Fruit fly (Drosophila melanogaster) whole organism, embryonic: ENCODE results near the gene Arl6IP1.

Source experiments
- ATbp ChIP-seq: fragments of 200-800 bp; sonication (Bioruptor generic); optimal IDR thresholded peaks from 2 replicates; lab custom pipeline; 2017; ENCODE audit warnings: missing biosample characterization, mild to moderate bottlenecking, missing genetic modification characterization, missing genetic modification reagents
- CG1024 ChIP-seq: fragments of 200-800 bp; sonication (Bioruptor generic); IDR thresholded peaks from 2 replicates; pipeline ENCODE4 v1.3.6; 2022; ENCODE audit warnings: missing biosample characterization, missing genetic modification characterization
- CG10274 ChIP-seq: fragments of 200-800 bp; sonication (Bioruptor generic); optimal IDR thresholded peaks from 3 replicates; lab custom pipeline; 2017; ENCODE audit warnings: missing biosample characterization, mild to moderate bottlenecking, missing genetic modification characterization
- CG10321 ChIP-seq: fragments of 200-800 bp; sonication (Bioruptor generic); IDR thresholded peaks from 2 replicates; pipeline ENCODE4 v1.3.6; 2022; ENCODE audit warnings: missing biosample characterization, missing genetic modification characterization
- CG11398 ChIP-seq: fragments of 200-800 bp; sonication (Bioruptor generic); optimal IDR thresholded peaks from 2 replicates; lab custom pipeline; 2016; ENCODE audit warnings: missing biosample characterization, missing genetic modification characterization
- CG12391 ChIP-seq: fragments of 200-800 bp; sonication (Bioruptor generic); optimal IDR thresholded peaks from 3 replicates; lab custom pipeline; 2018; ENCODE audit warnings: missing biosample characterization, mild to moderate bottlenecking, missing genetic modification characterization, moderate library complexity
- CG13287 ChIP-seq: fragments of 200-800 bp; sonication (Bioruptor generic); IDR thresholded peaks from 2 replicates; pipeline ENCODE4 v1.3.6; 2022; ENCODE audit warnings: missing biosample characterization, missing genetic modification characterization; ENCODE audit not compliant: partially characterized antibody
- CG13775 ChIP-seq: fragments of 200-800 bp; sonication (Bioruptor generic); optimal IDR thresholded peaks from 3 replicates; lab custom pipeline; 2017; ENCODE audit warnings: missing biosample characterization, mild to moderate bottlenecking, missing genetic modification characterization
- CG17328 ChIP-seq: fragments of 200-800 bp; sonication (Bioruptor generic); IDR thresholded peaks from 2 replicates; pipeline ENCODE4 v1.3.6; 2022; ENCODE audit warnings: missing biosample characterization, missing genetic modification characterization
- CG17361 ChIP-seq: fragments of 200-800 bp; sonication (Bioruptor generic); IDR thresholded peaks from 3 replicates; pipeline ENCODE4 v1.3.6; 2022; ENCODE audit warnings: missing biosample characterization, missing genetic modification characterization
- CG18599 ChIP-seq: fragments of 200-800 bp; sonication (Bioruptor generic); optimal IDR thresholded peaks from 3 replicates; lab custom pipeline; 2017; ENCODE audit warnings: missing biosample characterization, missing genetic modification characterization, mild to moderate bottlenecking, moderate library complexity, missing genetic modification reagents
- CG2129 ChIP-seq: fragments of 200-800 bp; sonication (Bioruptor generic); IDR thresholded peaks from 2 replicates; pipeline ENCODE4 v1.3.6; 2022; ENCODE audit warnings: missing biosample characterization, missing genetic modification characterization; ENCODE audit not compliant: partially characterized antibody
- CG31441 ChIP-seq: fragments of 200-800 bp; sonication (Bioruptor generic); IDR thresholded peaks from 2 replicates; pipeline ENCODE4 v1.3.6; 2022; ENCODE audit warnings: missing biosample characterization, missing genetic modification characterization
- CG34376 ChIP-seq: fragments of 200-800 bp; sonication (Bioruptor generic); optimal IDR thresholded peaks from 2 replicates; lab custom pipeline; 2018; ENCODE audit warnings: missing biosample characterization, mild to moderate bottlenecking, missing genetic modification characterization
- CG3726 ChIP-seq: fragments of 200-800 bp; sonication (Bioruptor generic); IDR thresholded peaks from 3 replicates; pipeline ENCODE4, ENCODE4 v1.3.6; 2022; ENCODE audit warnings: missing biosample characterization, missing genetic modification characterization
- CG4854 ChIP-seq: fragments of 200-800 bp; sonication (Bioruptor generic); optimal IDR thresholded peaks from 2 replicates; lab custom pipeline; 2016; ENCODE audit warnings: missing biosample characterization, missing genetic modification characterization, inconsistent platforms
- CG6683 ChIP-seq: fragments of 200-800 bp; sonication (Bioruptor generic); optimal IDR thresholded peaks from 2 replicates; lab custom pipeline; 2017; ENCODE audit warnings: missing biosample characterization, mild to moderate bottlenecking, missing genetic modification characterization, missing genetic modification reagents
- CG6791 ChIP-seq: fragments of 200-800 bp; sonication (Bioruptor generic); IDR thresholded peaks from 3 replicates; pipeline ENCODE4 v1.3.6; 2022; ENCODE audit warnings: missing biosample characterization, missing genetic modification characterization; ENCODE audit not compliant: partially characterized antibody
- CG7928 ChIP-seq: fragments of 200-800 bp; sonication (Bioruptor generic); optimal IDR thresholded peaks from 2 replicates; lab custom pipeline; 2017; ENCODE audit warnings: missing biosample characterization, mild to moderate bottlenecking, missing genetic modification characterization
- CG9215 ChIP-seq: fragments of 200-800 bp; sonication (Bioruptor generic); IDR thresholded peaks from 2 replicates; pipeline ENCODE4 v1.3.6; 2022; ENCODE audit warnings: missing biosample characterization, missing genetic modification characterization
- CoRest ChIP-seq: fragments of 200-800 bp; sonication (Bioruptor generic); optimal IDR thresholded peaks from 3 replicates; lab custom pipeline; 2018; ENCODE audit warnings: missing biosample characterization, mild to moderate bottlenecking, missing genetic modification characterization, moderate library complexity
- Dek ChIP-seq: fragments of 200-800 bp; sonication (Bioruptor generic); optimal IDR thresholded peaks from 3 replicates; lab custom pipeline; 2019; ENCODE audit warnings: missing biosample characterization, mild to moderate bottlenecking, missing genetic modification characterization, moderate library complexity
- Dip2 ChIP-seq: fragments of 200-800 bp; sonication (Bioruptor generic); IDR thresholded peaks from 2 replicates; pipeline ENCODE4 v1.3.6; 2022; ENCODE audit warnings: missing biosample characterization, missing genetic modification characterization
- Doc3 ChIP-seq: fragments of 200-800 bp; sonication (Bioruptor generic); IDR thresholded peaks from 3 replicates; pipeline ENCODE4 v1.3.6; 2022; ENCODE audit warnings: missing biosample characterization, missing genetic modification characterization; ENCODE audit not compliant: partially characterized antibody
- Drgx ChIP-seq: fragments of 200-800 bp; sonication (Bioruptor generic); IDR thresholded peaks from 2 replicates; pipeline ENCODE4 v1.3.6; 2022; ENCODE audit warnings: missing biosample characterization, missing genetic modification characterization
- E2f2 ChIP-seq: fragments of 200-800 bp; sonication (Bioruptor generic); IDR thresholded peaks from 2 replicates; pipeline ENCODE4 v1.3.6; 2022; ENCODE audit warnings: missing biosample characterization, missing genetic modification characterization
- Hr39 ChIP-seq: fragments of >200 bp; optimal IDR thresholded peaks from 2 replicates; lab custom pipeline; 2017
- MESR4 ChIP-seq: fragments of 200-800 bp; sonication (Bioruptor generic); optimal IDR thresholded peaks from 2 replicates; lab custom pipeline; 2018; ENCODE audit warnings: missing biosample characterization, mild to moderate bottlenecking, missing genetic modification characterization, moderate library complexity
- Nf-YA ChIP-seq: fragments of 200-800 bp; sonication (Bioruptor generic); IDR thresholded peaks from 2 replicates; pipeline ENCODE4 v1.3.6; 2022; ENCODE audit warnings: missing biosample characterization, missing genetic modification characterization
- Ravus ChIP-seq: fragments of 200-800 bp; sonication (Bioruptor generic); IDR thresholded peaks from 2 replicates; pipeline ENCODE4 v1.3.6; 2022; ENCODE audit warnings: missing biosample characterization, missing genetic modification characterization
- Scr ChIP-seq: fragments of 200-800 bp; sonication (Bioruptor generic); IDR thresholded peaks from 2 replicates; pipeline ENCODE4 v1.3.6; 2022; ENCODE audit warnings: missing biosample characterization, missing genetic modification characterization; ENCODE audit not compliant: partially characterized antibody
- Side ChIP-seq: fragments of 200-800 bp; sonication (Bioruptor generic); optimal IDR thresholded peaks from 2 replicates; lab custom pipeline; 2016; ENCODE audit warnings: missing biosample characterization, missing genetic modification characterization
- TFAM ChIP-seq: fragments of 200-800 bp; sonication (Bioruptor generic); optimal IDR thresholded peaks from 2 replicates; lab custom pipeline; 2017; ENCODE audit warnings: missing biosample characterization, missing genetic modification characterization, inconsistent platforms
- Trl ChIP-seq, 3 experiments: fragments of >200 bp in 2 of 3; fragments of 200-800 bp in 1 of 3; sonication (Bioruptor generic) in 1 of 3; optimal IDR thresholded peaks; 2 replicates in 1 of 3; 3 replicates in 2 of 3; lab custom pipeline; 2016 to 2017; ENCODE audit warnings: missing biosample characterization in 1 of 3, missing genetic modification characterization in 1 of 3
- ato ChIP-seq: fragments of 200-800 bp; sonication (Bioruptor generic); IDR thresholded peaks from 2 replicates; pipeline ENCODE4 v1.3.6; 2022; ENCODE audit warnings: missing biosample characterization, missing genetic modification characterization; ENCODE audit not compliant: partially characterized antibody
- bcd ChIP-seq: fragments of 200-800 bp; sonication (Bioruptor generic); optimal IDR thresholded peaks from 2 replicates; lab custom pipeline; 2017; ENCODE audit warnings: missing biosample characterization, mild to moderate bottlenecking, missing genetic modification characterization
- chn ChIP-seq: fragments of 200-800 bp; sonication (Bioruptor generic); optimal IDR thresholded peaks from 2 replicates; lab custom pipeline; 2016; ENCODE audit warnings: missing biosample characterization, missing genetic modification characterization
- dysf ChIP-seq: fragments of 200-800 bp; sonication (Bioruptor generic); IDR thresholded peaks from 3 replicates; pipeline ENCODE4 v1.3.6; 2022; ENCODE audit warnings: missing biosample characterization, missing genetic modification characterization
- ems ChIP-seq: fragments of 200-800 bp; sonication (Bioruptor generic); optimal IDR thresholded peaks from 3 replicates; lab custom pipeline; 2016; ENCODE audit warnings: missing biosample characterization, missing genetic modification characterization
- ewg ChIP-seq: fragments of 200-800 bp; sonication (Bioruptor generic); optimal IDR thresholded peaks from 3 replicates; lab custom pipeline; 2017; ENCODE audit warnings: mild to moderate bottlenecking, missing biosample characterization, missing genetic modification reagents, missing genetic modification characterization
- gfzf ChIP-seq: fragments of 200-800 bp; sonication (Bioruptor generic); optimal IDR thresholded peaks from 2 replicates; lab custom pipeline; 2016; ENCODE audit warnings: missing biosample characterization, mild to moderate bottlenecking, missing genetic modification characterization, moderate library complexity
- hth ChIP-seq: fragments of >200 bp; optimal IDR thresholded peaks from 2 replicates; lab custom pipeline; 2017; ENCODE audit warnings: inconsistent platforms
- mam ChIP-seq: fragments of 200-800 bp; sonication (Bioruptor generic); optimal IDR thresholded peaks from 3 replicates; lab custom pipeline; 2016; ENCODE audit warnings: missing biosample characterization, missing genetic modification characterization
- pzg ChIP-seq: fragments of 200-800 bp; sonication (Bioruptor generic); optimal IDR thresholded peaks from 3 replicates; lab custom pipeline; 2018; ENCODE audit warnings: missing biosample characterization, mild to moderate bottlenecking, missing genetic modification characterization, moderate library complexity
- salm ChIP-seq: fragments of 200-800 bp; sonication (Bioruptor generic); optimal IDR thresholded peaks from 2 replicates; lab custom pipeline; 2018; ENCODE audit warnings: missing biosample characterization, mild to moderate bottlenecking, missing genetic modification characterization
- sisA ChIP-seq: fragments of 200-800 bp; sonication (Bioruptor generic); IDR thresholded peaks from 2 replicates; pipeline ENCODE4 v1.3.6; 2022; ENCODE audit warnings: missing biosample characterization, missing genetic modification characterization
- sna ChIP-seq: fragments of 200-800 bp; sonication (Bioruptor generic); IDR thresholded peaks from 2 replicates; pipeline ENCODE4 v1.3.6; 2022; ENCODE audit warnings: missing biosample characterization, missing genetic modification characterization; ENCODE audit not compliant: partially characterized antibody
- sqz ChIP-seq: fragments of 200-800 bp; sonication (Bioruptor generic); optimal IDR thresholded peaks from 3 replicates; lab custom pipeline; 2018; ENCODE audit warnings: missing biosample characterization, mild to moderate bottlenecking, missing genetic modification characterization
- vnd ChIP-seq: fragments of 200-800 bp; sonication (Bioruptor generic); IDR thresholded peaks from 3 replicates; pipeline ENCODE4 v1.3.6; 2022; ENCODE audit warnings: missing biosample characterization, missing genetic modification characterization; ENCODE audit not compliant: partially characterized antibody
- wor ChIP-seq: fragments of 200-800 bp; sonication (Bioruptor generic); IDR thresholded peaks from 2 replicates; pipeline ENCODE4 v1.3.6; 2022; ENCODE audit warnings: missing biosample characterization, missing genetic modification characterization
- zfh1 ChIP-seq: fragments of 200-800 bp; sonication (Bioruptor generic); IDR thresholded peaks from 3 replicates; pipeline ENCODE4 v1.3.6; 2022; ENCODE audit warnings: missing biosample characterization, missing genetic modification characterization

Arl6IP1 gene

DNA sequence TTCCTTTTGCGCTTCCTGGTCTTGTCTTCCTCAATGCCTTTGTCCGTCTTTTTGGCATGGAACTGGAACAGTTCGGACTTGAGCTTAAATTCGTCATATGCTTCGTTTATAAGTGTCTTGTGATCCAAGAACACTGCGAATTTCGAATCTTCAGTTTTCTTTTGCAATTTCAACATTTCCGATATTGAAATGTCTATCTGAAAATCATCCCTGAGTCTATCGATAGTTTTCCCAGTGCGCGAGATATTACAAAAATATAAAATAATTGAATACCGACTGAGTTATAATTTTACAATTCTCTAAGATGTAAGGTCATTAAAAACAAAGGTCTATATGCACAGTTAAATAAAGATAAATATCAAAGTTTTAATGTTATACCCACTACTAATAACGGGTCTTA lies 7.5 kb downstream of the Arl6IP1 start, which contains the start of gene Mettl4 (continued):
- TF ChIP-seq dysf (GFP tag; lab: Robert Waterston, UW) (no peak), Ravus (GFP tag; lab: Robert Waterston, UW) (no peak), CG6683 (GFP tag; lab: Kevin White, UChicago) (no peak), CG6791 (GFP tag; lab: Robert Waterston, UW) (peak; percentile 65; the same call in 2 of the 3 replicates), ATbp (GFP tag; lab: Kevin White, UChicago) (no peak), zfh1 (GFP tag; lab: Robert Waterston, UW) (no peak), Scr (GFP tag; lab: Robert Waterston, UW) (peak; percentile 68), CG13287 (GFP tag; lab: Robert Waterston, UW) (peak; percentile 82), sqz (GFP tag; lab: Kevin White, UChicago) (no peak), CoRest (tag; lab: Kevin White, UChicago) (peak; percentile 1), Trl (optimal IDR thresholded peaks at IDR 0.05; lab: Kevin White, UChicago) (no peak), Trl (GFP tag; optimal IDR thresholded peaks at IDR 0.05; lab: Kevin White, UChicago) (no peak), ato (GFP tag; lab: Robert Waterston, UW) (peak; percentile 53; the same call in 1 of the 2 replicates), CG10321 (GFP tag; lab: Robert Waterston, UW) (no peak), CG13775 (GFP tag; lab: Kevin White, UChicago) (no peak), Drgx (GFP tag; lab: Robert Waterston, UW) (no peak), sna (GFP tag; lab: Robert Waterston, UW) (peak; percentile 47), CG7928 (GFP tag; lab: Kevin White, UChicago) (no peak), CG18599 (GFP tag; lab: Kevin White, UChicago) (no peak), Doc3 (GFP tag; lab: Robert Waterston, UW) (peak; percentile 63; the same call in 2 of the 3 replicates), Side (GFP tag; lab: Kevin White, UChicago) (no peak), CG17328 (GFP tag; lab: Robert Waterston, UW) (no peak), pzg (peak; percentile 50), salm (tag; lab: Kevin White, UChicago) (no peak), CG2129 (GFP tag; lab: Robert Waterston, UW) (0 out of 2 replicates have a peak, but pooled peaks have one; percentile 24), hth (lab: Kevin White, UChicago) (no peak), bcd (no peak), Dip2 (no peak), ems (no peak), chn (GFP tag; lab: Kevin White, UChicago) (no peak), CG31441 (no peak), gfzf (GFP tag; lab: Kevin White, UChicago) (no peak), CG10274 (GFP tag; lab: Kevin White, UChicago) (no peak), MESR4 (GFP tag; lab: Kevin White, UChicago) (no peak), wor (no peak), TFAM (no peak), vnd (peak; percentile 54; the same call in 1 of the 3 replicates), Nf-YA (no peak), sisA (no peak), Hr39 (lab: Kevin White, UChicago) (no peak), ewg (GFP tag; lab: Kevin White, UChicago) (no peak), CG34376 (GFP tag; lab: Kevin White, UChicago) (no peak), CG4854 (GFP tag; lab: Kevin White, UChicago) (no peak), E2f2 (GFP tag; lab: Robert Waterston, UW) (peak; percentile 92), CG12391 (tag; lab: Kevin White, UChicago) (no peak), CG3726 (GFP tag; lab: Robert Waterston, UW) (no peak), CG9215 (no peak), mam (no peak), CG11398 (GFP tag; lab: Kevin White, UChicago) (no peak), CG1024 (GFP tag; lab: Robert Waterston, UW) (no peak), CG17361 (GFP tag; lab: Robert Waterston, UW) (no peak), Dek (tag; lab: Kevin White, UChicago) (no peak)
